Fruit fly (Drosophila melanogaster) whole organism, prepupa: Measurements from ENCODE around the gene CG9316.

Experiments
- Blimp-1 ChIP-seq: fragments of 200-800 bp; sonication (Bioruptor generic); optimal IDR thresholded peaks from 3 replicates; lab custom pipeline; 2017; ENCODE audit warnings: missing biosample characterization, missing genetic modification characterization, mild to moderate bottlenecking, moderate library complexity, missing genetic modification reagents
- CG10631 ChIP-seq: fragments of 200-800 bp; sonication (Bioruptor generic); optimal IDR thresholded peaks from 2 replicates; lab custom pipeline; 2016; ENCODE audit warnings: missing biosample characterization, missing genetic modification characterization
- CG11294 ChIP-seq: fragments of 200-800 bp; sonication (Bioruptor generic); IDR thresholded peaks from 2 replicates; pipeline ENCODE4 v1.3.6; 2022; ENCODE audit warnings: missing biosample characterization, missing genetic modification characterization
- CG11762 ChIP-seq: fragments of 200-800 bp; sonication (Bioruptor generic); optimal IDR thresholded peaks from 3 replicates; lab custom pipeline; 2016; ENCODE audit warnings: missing biosample characterization, missing genetic modification characterization; ENCODE audit not compliant: insufficient read depth
- CG11902 ChIP-seq: fragments of 200-800 bp; sonication (Bioruptor generic); optimal IDR thresholded peaks from 3 replicates; lab custom pipeline; 2016; ENCODE audit warnings: missing biosample characterization, missing genetic modification characterization
- CG15336 ChIP-seq: fragments of 200-800 bp; sonication (Bioruptor generic); IDR thresholded peaks from 2 replicates; pipeline ENCODE4 v1.3.6; 2022; ENCODE audit warnings: missing biosample characterization, missing genetic modification characterization
- CG1621 ChIP-seq: fragments of 200-800 bp; sonication (Bioruptor generic); optimal IDR thresholded peaks from 3 replicates; lab custom pipeline; 2018; ENCODE audit warnings: missing biosample characterization, mild to moderate bottlenecking, missing genetic modification characterization
- CG3032 ChIP-seq: fragments of 200-800 bp; optimal IDR thresholded peaks from 2 replicates; lab custom pipeline; 2019; ENCODE audit warnings: missing biosample characterization, mild to moderate bottlenecking, missing genetic modification characterization, moderate library complexity
- CG31627 ChIP-seq: fragments of 200-800 bp; sonication (Bioruptor generic); optimal IDR thresholded peaks from 3 replicates; lab custom pipeline; 2016; ENCODE audit warnings: missing biosample characterization, missing genetic modification characterization
- CG3919 ChIP-seq: fragments of 200-800 bp; sonication (Bioruptor generic); optimal IDR thresholded peaks from 3 replicates; lab custom pipeline; 2016; ENCODE audit warnings: missing biosample characterization, missing genetic modification characterization
- CG6163 ChIP-seq: fragments of 200-800 bp; sonication (Bioruptor generic); IDR thresholded peaks from 3 replicates; pipeline ENCODE4 v1.3.6; 2022; ENCODE audit warnings: missing biosample characterization, missing genetic modification characterization
- CG6276 ChIP-seq: fragments of 200-800 bp; sonication (Bioruptor generic); optimal IDR thresholded peaks from 2 replicates; lab custom pipeline; 2017; ENCODE audit warnings: missing biosample characterization, mild to moderate bottlenecking, missing genetic modification characterization
- CG6854 ChIP-seq: fragments of 200-800 bp; sonication (Bioruptor generic); optimal IDR thresholded peaks from 2 replicates; lab custom pipeline; 2017; ENCODE audit warnings: missing biosample characterization, mild to moderate bottlenecking, missing genetic modification characterization
- CG8119 ChIP-seq: fragments of 200-800 bp; sonication (Bioruptor generic); IDR thresholded peaks from 3 replicates; pipeline ENCODE4 v1.3.6; 2022; ENCODE audit warnings: missing biosample characterization, missing genetic modification characterization
- CG8319 ChIP-seq: fragments of 200-800 bp; sonication (Bioruptor generic); optimal IDR thresholded peaks from 3 replicates; lab custom pipeline; 2016; ENCODE audit warnings: missing biosample characterization, missing genetic modification characterization
- CG8632 ChIP-seq: fragments of 200-800 bp; sonication (Bioruptor generic); optimal IDR thresholded peaks from 3 replicates; lab custom pipeline; 2016; ENCODE audit warnings: missing biosample characterization, missing genetic modification characterization
- Eip75B ChIP-seq: fragments of 200-800 bp; sonication (Bioruptor generic); optimal IDR thresholded peaks from 3 replicates; lab custom pipeline; 2016; ENCODE audit warnings: missing biosample characterization, missing genetic modification characterization
- Eip78C ChIP-seq: fragments of 200-800 bp; sonication (Bioruptor generic); peaks from one replicate; lab custom pipeline; 2016; ENCODE audit warnings: missing biosample characterization, missing genetic modification characterization
- Eip93F ChIP-seq: fragments of 200-800 bp; sonication (Bioruptor generic); optimal IDR thresholded peaks from 2 replicates; lab custom pipeline; 2016; ENCODE audit warnings: missing biosample characterization, mild to moderate bottlenecking, missing genetic modification characterization
- Ets96B ChIP-seq: fragments of 200-800 bp; optimal IDR thresholded peaks from 2 replicates; lab custom pipeline; 2019; ENCODE audit warnings: missing biosample characterization, mild to moderate bottlenecking, missing genetic modification characterization, moderate library complexity
- Gug ChIP-seq: fragments of 200-800 bp; sonication (Bioruptor generic); IDR thresholded peaks from 2 replicates; pipeline ENCODE4 v1.3.6; 2022; ENCODE audit warnings: missing biosample characterization, missing genetic modification characterization
- Hr38 ChIP-seq: sonication (Bioruptor generic); optimal IDR thresholded peaks from 2 replicates; lab custom pipeline; 2016; ENCODE audit warnings: missing biosample characterization, missing genetic modification characterization
- Hr39 ChIP-seq: fragments of 200-800 bp; sonication (Bioruptor generic); optimal IDR thresholded peaks from 2 replicates; lab custom pipeline; 2016; ENCODE audit warnings: missing biosample characterization, missing genetic modification characterization
- Hr4 ChIP-seq: fragments of 200-800 bp; sonication (Bioruptor generic); optimal IDR thresholded peaks from 3 replicates; lab custom pipeline; 2016; ENCODE audit warnings: missing biosample characterization, missing genetic modification characterization
- Lpt ChIP-seq: fragments of 200-800 bp; sonication (Bioruptor generic); optimal IDR thresholded peaks from 3 replicates; lab custom pipeline; 2016; ENCODE audit warnings: missing biosample characterization, missing genetic modification characterization
- Met ChIP-seq: fragments of 200-800 bp; sonication (Bioruptor generic); optimal IDR thresholded peaks from 3 replicates; lab custom pipeline; 2016; ENCODE audit warnings: missing biosample characterization, missing genetic modification characterization
- OdsH ChIP-seq: fragments of 200-800 bp; sonication (Bioruptor generic); optimal IDR thresholded peaks from 3 replicates; lab custom pipeline; 2016; ENCODE audit warnings: missing biosample characterization, missing genetic modification characterization
- Smox ChIP-seq: fragments of 200-800 bp; sonication (Bioruptor generic); optimal IDR thresholded peaks from 3 replicates; lab custom pipeline; 2016; ENCODE audit warnings: missing biosample characterization, missing genetic modification characterization
- Sox102F ChIP-seq: fragments of 200-800 bp; sonication (Bioruptor generic); optimal IDR thresholded peaks from 2 replicates; lab custom pipeline; 2016; ENCODE audit warnings: missing biosample characterization, mild to moderate bottlenecking, missing genetic modification characterization
- Sox14 ChIP-seq: fragments of 200-800 bp; sonication (Bioruptor generic); optimal IDR thresholded peaks from 3 replicates; lab custom pipeline; 2016; ENCODE audit warnings: missing biosample characterization, missing genetic modification characterization
- Sox15 ChIP-seq: fragments of 200-800 bp; sonication (Bioruptor generic); optimal IDR thresholded peaks from 3 replicates; lab custom pipeline; 2016; ENCODE audit warnings: missing biosample characterization, missing genetic modification characterization
- achi ChIP-seq: fragments of 200-800 bp; sonication (Bioruptor generic); optimal IDR thresholded peaks from 3 replicates; lab custom pipeline; 2016; ENCODE audit warnings: missing biosample characterization, missing genetic modification characterization
- acj6 ChIP-seq: fragments of 200-800 bp; sonication (Bioruptor generic); optimal IDR thresholded peaks from 3 replicates; lab custom pipeline; 2016; ENCODE audit warnings: missing biosample characterization, missing genetic modification characterization
- dac ChIP-seq: fragments of 200-800 bp; sonication (Bioruptor generic); optimal IDR thresholded peaks from 2 replicates; lab custom pipeline; 2017; ENCODE audit warnings: missing biosample characterization, mild to moderate bottlenecking, missing genetic modification characterization
- eg ChIP-seq: fragments of 200-800 bp; sonication (Bioruptor generic); IDR thresholded peaks from 3 replicates; pipeline ENCODE4 v1.3.6; 2022; ENCODE audit warnings: missing biosample characterization, missing genetic modification characterization
- esn ChIP-seq: fragments of 200-800 bp; sonication (Bioruptor generic); optimal IDR thresholded peaks from 2 replicates; lab custom pipeline; 2016; ENCODE audit warnings: missing biosample characterization, mild to moderate bottlenecking, missing genetic modification characterization, moderate library complexity
- fd85E ChIP-seq: fragments of 200-800 bp; sonication (Bioruptor generic); optimal IDR thresholded peaks from 3 replicates; lab custom pipeline; 2016; ENCODE audit warnings: missing biosample characterization, missing genetic modification characterization
- fkh ChIP-seq: fragments of 200-800 bp; sonication (Bioruptor generic); optimal IDR thresholded peaks from 3 replicates; lab custom pipeline; 2017; ENCODE audit warnings: missing biosample characterization, mild to moderate bottlenecking, missing genetic modification characterization, moderate library complexity
- lz ChIP-seq: fragments of 200-800 bp; sonication (Bioruptor generic); optimal IDR thresholded peaks from 3 replicates; lab custom pipeline; 2016; ENCODE audit warnings: missing biosample characterization, missing genetic modification characterization
- net ChIP-seq: fragments of 200-800 bp; sonication (Bioruptor generic); optimal IDR thresholded peaks from 3 replicates; lab custom pipeline; 2016; ENCODE audit warnings: missing biosample characterization, missing genetic modification characterization
- pdm3 ChIP-seq: fragments of 200-800 bp; sonication (Bioruptor generic); optimal IDR thresholded peaks from 3 replicates; lab custom pipeline; 2016; ENCODE audit warnings: missing biosample characterization, missing genetic modification characterization
- salr ChIP-seq, 2 experiments: fragments of 200-800 bp; sonication (Bioruptor generic); optimal IDR thresholded peaks; 3 replicates each; lab custom pipeline; 2016 to 2018; ENCODE audit warnings: missing biosample characterization in 2 of 2, missing genetic modification characterization in 2 of 2, mild to moderate bottlenecking in 1 of 2
- ss ChIP-seq, 2 experiments: fragments of 200-800 bp; sonication (Bioruptor generic); optimal IDR thresholded peaks; 2 replicates in 1 of 2; 3 replicates in 1 of 2; lab custom pipeline; 2017 to 2018; ENCODE audit warnings: mild to moderate bottlenecking in 2 of 2, missing biosample characterization in 2 of 2, missing genetic modification characterization in 2 of 2, moderate library complexity in 1 of 2
- svp ChIP-seq: fragments of 200-800 bp; sonication (Bioruptor generic); peaks from one replicate; lab custom pipeline; 2016; ENCODE audit warnings: missing biosample characterization, missing genetic modification characterization
- topi ChIP-seq: fragments of 200-800 bp; sonication (Bioruptor generic); optimal IDR thresholded peaks from 3 replicates; lab custom pipeline; 2016; ENCODE audit warnings: missing biosample characterization, missing genetic modification characterization
- vri ChIP-seq: fragments of 200-800 bp; sonication (Bioruptor generic); optimal IDR thresholded peaks from 3 replicates; lab custom pipeline; 2016; ENCODE audit warnings: missing biosample characterization, mild to moderate bottlenecking, missing genetic modification characterization

The CG9316 gene

DNA sequence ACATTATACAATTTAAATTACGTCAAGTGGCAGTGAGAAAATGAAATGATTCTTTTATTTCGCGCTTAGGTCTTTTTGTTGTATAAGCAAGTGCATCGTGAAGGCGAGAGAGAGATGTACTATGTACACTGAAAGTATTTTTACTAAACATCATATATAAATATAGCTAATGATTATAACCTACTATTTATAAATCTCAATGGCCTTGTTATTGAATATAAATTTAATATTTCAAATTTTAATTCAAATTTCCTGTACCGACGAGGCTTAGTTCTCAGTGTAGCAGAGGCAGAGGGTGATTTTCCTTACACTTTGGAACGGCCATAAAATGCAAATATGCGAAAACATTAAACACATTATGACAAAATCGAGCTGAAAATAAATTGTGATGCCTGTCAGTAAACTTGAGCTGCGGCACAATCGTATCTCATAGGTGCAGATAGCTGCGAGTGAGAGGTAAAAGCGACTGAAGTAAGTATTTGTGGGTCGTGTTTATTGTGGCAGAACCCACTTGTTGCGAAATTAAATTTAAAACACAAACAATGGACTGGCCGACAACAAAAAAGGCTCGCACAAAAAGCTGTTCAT lies 35.7 kb upstream of the CG9316 start (continued):
- TF ChIP-seq ss (GFP tag; optimal IDR thresholded peaks at IDR 0.05; lab: Kevin White, UChicago): peak; percentile 58 to 74
- TF ChIP-seq topi (GFP tag; lab: Kevin White, UChicago): peak; percentile 84
- TF ChIP-seq CG11902 (GFP tag; lab: Kevin White, UChicago): peak; percentile 73
- peak; percentile 64 for TF ChIP-seq vri (GFP tag; lab: Kevin White, UChicago)
- peak; percentile 67 for TF ChIP-seq Sox15
- TF ChIP-seq fkh (GFP tag; lab: Kevin White, UChicago): no peak
- TF ChIP-seq CG1621 (tag; lab: Kevin White, UChicago): peak; percentile 40
- TF ChIP-seq Blimp-1 (GFP tag; lab: Kevin White, UChicago): peak; percentile 48
- TF ChIP-seq CG8319 (GFP tag; lab: Kevin White, UChicago): peak; percentile 69

DNA sequence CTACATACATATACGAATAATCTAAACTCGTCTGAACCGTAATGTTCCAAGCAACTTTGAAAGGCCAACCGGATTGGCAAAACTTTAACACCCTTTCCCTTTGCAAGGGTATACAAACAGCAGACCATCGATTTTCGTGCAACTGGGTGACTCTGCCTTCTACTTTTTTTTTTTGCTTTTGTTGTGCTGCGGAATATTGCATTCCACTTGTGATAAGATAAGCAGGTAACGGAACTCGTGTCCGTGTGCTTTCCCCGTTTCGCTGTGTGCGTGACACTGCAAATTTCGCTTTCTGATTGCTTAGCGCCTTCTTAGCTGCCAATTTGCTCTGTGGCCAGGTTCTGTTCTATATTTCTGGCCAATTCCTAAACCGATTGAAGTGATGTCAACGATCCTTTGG lies 34.6 kb upstream of the CG9316 start:
- peak; percentile 65 for TF ChIP-seq vri (GFP tag; lab: Kevin White, UChicago)
- TF ChIP-seq ss (GFP tag; optimal IDR thresholded peaks at IDR 0.05; lab: Kevin White, UChicago): no peak
- no peak for TF ChIP-seq Hr4
- TF ChIP-seq Eip93F: peak; percentile 17
- TF ChIP-seq svp (GFP tag; lab: Kevin White, UChicago): peak; percentile 64
- TF ChIP-seq Sox14 (GFP tag; lab: Kevin White, UChicago): no peak
- no peak for TF ChIP-seq eg (GFP tag; lab: Robert Waterston, UW)
- TF ChIP-seq CG11762: no peak

DNA sequence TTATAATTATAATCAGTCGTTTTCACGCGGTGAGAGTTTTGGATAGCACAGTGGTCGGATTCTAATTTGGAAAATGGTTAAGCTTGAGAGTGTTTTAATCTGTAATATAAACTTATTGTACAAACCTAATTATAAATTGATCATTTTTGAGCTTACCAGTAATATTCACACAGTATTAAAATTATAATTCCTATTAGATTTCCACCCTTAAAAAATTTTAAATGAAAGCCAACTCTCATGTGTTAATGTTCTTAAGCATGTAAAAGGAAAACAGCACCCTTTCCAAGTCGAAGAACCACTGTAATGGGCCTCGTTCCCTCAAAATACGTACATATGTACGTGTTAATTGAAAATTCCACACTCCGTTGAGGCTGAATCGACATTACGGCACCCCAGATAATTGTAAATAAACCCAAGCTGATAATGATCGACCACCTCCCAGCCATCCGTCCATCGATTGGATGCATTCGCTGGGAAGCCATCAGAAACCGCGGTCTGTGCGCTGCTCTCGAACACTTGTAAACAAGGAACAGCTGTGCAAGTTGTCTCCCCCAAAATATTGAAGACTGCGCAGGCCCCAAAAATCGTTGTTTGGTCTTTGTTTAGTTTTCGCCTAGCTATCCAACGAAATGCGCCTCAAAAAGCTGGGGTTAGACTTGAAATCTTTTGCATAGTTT lies 33.6 kb upstream of the CG9316 start:
- no peak for TF ChIP-seq CG6854 (GFP tag; lab: Kevin White, UChicago)
- TF ChIP-seq CG10631: peak; percentile 17
- no peak for TF ChIP-seq CG3032 (tag; lab: Kevin White, UChicago)
- TF ChIP-seq acj6 (GFP tag; lab: Kevin White, UChicago): peak; percentile 53
- TF ChIP-seq Hr39 (GFP tag; lab: Kevin White, UChicago): peak; percentile 73
- no peak for TF ChIP-seq Hr38 (GFP tag; lab: Kevin White, UChicago)
- peak; percentile 17 for TF ChIP-seq Hr4
- TF ChIP-seq CG1621 (tag; lab: Kevin White, UChicago): no peak
- TF ChIP-seq achi: peak; percentile 57
- TF ChIP-seq svp (GFP tag; lab: Kevin White, UChicago): peak; percentile 96
- TF ChIP-seq CG6276 (GFP tag; lab: Kevin White, UChicago): peak; percentile 17
- TF ChIP-seq Sox102F: peak; percentile 74
- no peak for TF ChIP-seq net (GFP tag; lab: Kevin White, UChicago)
- TF ChIP-seq Lpt (GFP tag; lab: Kevin White, UChicago): no peak
- TF ChIP-seq eg (GFP tag; lab: Robert Waterston, UW): no peak
- TF ChIP-seq Ets96B (tag; lab: Kevin White, UChicago): no peak
- peak; percentile 28 for TF ChIP-seq OdsH
- peak; percentile 80 for TF ChIP-seq Eip78C (GFP tag; lab: Kevin White, UChicago)
- TF ChIP-seq CG15336 (GFP tag; lab: Robert Waterston, UW): peak; percentile 32; the same call in 1 of the 2 replicates
- TF ChIP-seq Eip75B (GFP tag; lab: Kevin White, UChicago): peak; percentile 48
- TF ChIP-seq CG8632: no peak
- TF ChIP-seq pdm3: peak; percentile 55
- peak; percentile 69 for TF ChIP-seq Smox (GFP tag; lab: Kevin White, UChicago)
- TF ChIP-seq CG11902 (GFP tag; lab: Kevin White, UChicago): peak; percentile 44
- peak; percentile 31 for TF ChIP-seq Sox14 (GFP tag; lab: Kevin White, UChicago)
- TF ChIP-seq Gug (GFP tag; lab: Robert Waterston, UW): peak; percentile 41
- TF ChIP-seq salr (GFP tag; optimal IDR thresholded peaks at IDR 0.05; lab: Kevin White, UChicago): no peak
- peak; percentile 66 for TF ChIP-seq CG31627 (GFP tag; lab: Kevin White, UChicago)
- TF ChIP-seq Eip93F: peak; percentile 26
- TF ChIP-seq dac: no peak
- no peak for TF ChIP-seq fd85E (GFP tag; lab: Kevin White, UChicago)
- TF ChIP-seq esn (GFP tag; lab: Kevin White, UChicago): peak; percentile 78
- no peak for TF ChIP-seq CG11294 (GFP tag; lab: Robert Waterston, UW)
- peak; percentile 76 for TF ChIP-seq Met (GFP tag; lab: Kevin White, UChicago)
- no peak for TF ChIP-seq ss (GFP tag; optimal IDR thresholded peaks at IDR 0.05; lab: Kevin White, UChicago)
- peak; percentile 52 for TF ChIP-seq CG3919 (GFP tag; lab: Kevin White, UChicago)
- TF ChIP-seq CG6163 (GFP tag; lab: Robert Waterston, UW): 0 out of 3 replicates have a peak, but pooled peaks have one; percentile 20
- peak; percentile 15; the same call in 1 of the 3 replicates for TF ChIP-seq CG8119
- peak; percentile 67 for TF ChIP-seq lz (GFP tag; lab: Kevin White, UChicago)
